Worm (Caenorhabditis elegans) whole organism, young adult: ENCODE measurements around the gene T12B5.14.
A peak's percentile ranks its signal among the peaks of the same experiment; 100 is the strongest.

ENCODE experiments used
- B0261.1 ChIP-seq: sonication (generic microtip); optimal IDR thresholded peaks from 2 replicates; lab custom pipeline; 2016; ENCODE audit warnings: mild to moderate bottlenecking, missing genetic modification characterization, moderate library complexity, missing compliant biosample characterization
- F37B4.10 ChIP-seq: fragments of 200-800 bp; sonication (Bioruptor generic); IDR thresholded peaks from 2 replicates; pipeline ENCODE4 v1.3.6; 2022; ENCODE audit warnings: missing genetic modification characterization, missing compliant biosample characterization
- F39B2.1 ChIP-seq: fragments of 200-800 bp; sonication (Bioruptor generic); IDR thresholded peaks from 2 replicates; pipeline ENCODE4 v1.3.6; 2022; ENCODE audit warnings: missing genetic modification reagents, missing genetic modification characterization, missing compliant biosample characterization
- F57C9.4 ChIP-seq: sonication (generic microtip); optimal IDR thresholded peaks from 2 replicates; lab custom pipeline; 2017; ENCODE audit warnings: mild to moderate bottlenecking, missing genetic modification characterization, missing compliant biosample characterization
- K11D2.4 ChIP-seq: fragments of 200-800 bp; sonication (Bioruptor generic); IDR thresholded peaks from 2 replicates; pipeline ENCODE4 v1.3.6; 2022; ENCODE audit warnings: missing genetic modification reagents, missing genetic modification characterization, missing compliant biosample characterization
- T07F8.4 ChIP-seq: sonication (generic microtip); optimal IDR thresholded peaks from 2 replicates; lab custom pipeline; 2016; ENCODE audit warnings: mild to moderate bottlenecking, missing genetic modification characterization, moderate library complexity, missing compliant biosample characterization
- Y67H2A.10 ChIP-seq: fragments of 200-800 bp; sonication (Bioruptor generic); conservative IDR thresholded peaks from 2 replicates; pipeline ENCODE4 v1.3.6; 2022; ENCODE audit warnings: missing genetic modification reagents, missing genetic modification characterization, missing compliant biosample characterization
- Y95B8A.8 ChIP-seq: fragments of 200-800 bp; sonication (Bioruptor generic); IDR thresholded peaks from 2 replicates; pipeline ENCODE4 v1.3.6; 2022; ENCODE audit warnings: missing genetic modification reagents, missing genetic modification characterization, missing compliant biosample characterization
- ama-1 ChIP-seq, 3 experiments: fragments of 150-350 bp in 1 of 3; sonication (generic microtip) in 2 of 3; optimal IDR thresholded peaks; 2 replicates each; lab custom pipeline; 2014 to 2018; ENCODE audit warnings: missing biosample characterization in 2 of 3, missing genetic modification characterization in 2 of 3, missing genetic modification reagents in 2 of 3
- atf-7 ChIP-seq: sonication (generic microtip); optimal IDR thresholded peaks from 2 replicates; lab custom pipeline; 2017; ENCODE audit warnings: mild to moderate bottlenecking, missing genetic modification characterization, missing compliant biosample characterization
- athp-1 ChIP-seq: sonication (generic microtip); optimal IDR thresholded peaks from 2 replicates; lab custom pipeline; 2017; ENCODE audit warnings: mild to moderate bottlenecking, missing genetic modification characterization, missing compliant biosample characterization
- attf-5 ChIP-seq: fragments of 200-800 bp; sonication (Bioruptor generic); optimal IDR thresholded peaks from 2 replicates; lab custom pipeline; 2018; ENCODE audit warnings: mild to moderate bottlenecking, missing genetic modification characterization, missing compliant biosample characterization
- attf-6 ChIP-seq: fragments of 200-800 bp; sonication (Bioruptor generic); IDR thresholded peaks from 2 replicates; pipeline ENCODE4 v1.3.6; 2022; ENCODE audit warnings: missing genetic modification reagents, missing genetic modification characterization, missing compliant biosample characterization
- cebp-1 ChIP-seq, 2 experiments: fragments of 200-800 bp in 1 of 2; sonication (Bioruptor generic) in 1 of 2; sonication (generic microtip) in 1 of 2; IDR thresholded peaks in 1 of 2; optimal IDR thresholded peaks in 1 of 2; 2 replicates each; pipeline versions ENCODE4 v1.3.6 to Lab custom; 2017 to 2022; ENCODE audit warnings: missing compliant biosample characterization in 2 of 2, missing genetic modification characterization in 2 of 2, mild to moderate bottlenecking in 1 of 2, missing genetic modification reagents in 1 of 2, moderate library complexity in 1 of 2
- ceh-100 ChIP-seq: fragments of 200-800 bp; sonication (Bioruptor generic); IDR thresholded peaks from 2 replicates; pipeline ENCODE4 v1.3.6; 2022; ENCODE audit warnings: missing genetic modification reagents, missing genetic modification characterization, missing compliant biosample characterization
- ceh-27 ChIP-seq: fragments of 200-800 bp; sonication (Bioruptor generic); optimal IDR thresholded peaks from 2 replicates; lab custom pipeline; 2018; ENCODE audit warnings: mild to moderate bottlenecking, missing genetic modification characterization, moderate library complexity, missing compliant biosample characterization
- ceh-79 ChIP-seq: sonication (generic microtip); optimal IDR thresholded peaks from 2 replicates; lab custom pipeline; 2017; ENCODE audit warnings: mild to moderate bottlenecking, missing genetic modification characterization, missing compliant biosample characterization
- dox-1 ChIP-seq: fragments of 200-800 bp; sonication (Bioruptor generic); IDR thresholded peaks from 2 replicates; pipeline ENCODE4 v1.3.6; 2022; ENCODE audit warnings: missing genetic modification reagents, missing genetic modification characterization, missing compliant biosample characterization
- egl-18 ChIP-seq: fragments of 200-800 bp; sonication (Bioruptor generic); IDR thresholded peaks from 2 replicates; pipeline ENCODE4 v1.3.6; 2022; ENCODE audit warnings: missing genetic modification reagents, missing genetic modification characterization, missing compliant biosample characterization
- fkh-3 ChIP-seq: sonication (generic microtip); optimal IDR thresholded peaks from 2 replicates; lab custom pipeline; 2016; ENCODE audit warnings: mild to moderate bottlenecking, missing genetic modification characterization, missing compliant biosample characterization
- him-1 ChIP-seq: sonication (generic microtip); optimal IDR thresholded peaks from 2 replicates; lab custom pipeline; 2016; ENCODE audit warnings: missing genotype, missing genetic modification reagents, missing genetic modification characterization, missing compliant biosample characterization
- let-607 ChIP-seq, 2 experiments: fragments of 200-800 bp in 1 of 2; sonication (Bioruptor generic) in 1 of 2; sonication (generic microtip) in 1 of 2; optimal IDR thresholded peaks; 2 replicates each; lab custom pipeline; 2016 to 2018; ENCODE audit warnings: mild to moderate bottlenecking in 2 of 2, missing compliant biosample characterization in 2 of 2, missing genetic modification characterization in 2 of 2, moderate library complexity in 2 of 2, missing genotype in 1 of 2
- lin-26 ChIP-seq: fragments of 200-800 bp; sonication (Bioruptor generic); IDR thresholded peaks from 2 replicates; pipeline ENCODE4 v1.3.6; 2022; ENCODE audit warnings: missing genetic modification reagents, missing genetic modification characterization, missing compliant biosample characterization
- lin-35 ChIP-seq, 3 experiments: fragments of 150-350 bp in 2 of 3; sonication (generic microtip) in 1 of 3; optimal IDR thresholded peaks; 2 replicates each; lab custom pipeline; 2014 to 2018; ENCODE audit warnings: missing biosample characterization in 3 of 3, missing genetic modification characterization in 3 of 3, missing genetic modification reagents in 3 of 3
- lin-54 ChIP-seq: fragments of 200-800 bp; sonication (Bioruptor generic); optimal IDR thresholded peaks from 2 replicates; lab custom pipeline; 2018; ENCODE audit warnings: mild to moderate bottlenecking, missing genetic modification characterization, missing compliant biosample characterization
- lir-1 ChIP-seq: fragments of 200-800 bp; sonication (Bioruptor generic); conservative IDR thresholded peaks from 2 replicates; pipeline ENCODE4 v1.3.6; 2022; ENCODE audit warnings: missing genetic modification reagents, missing genetic modification characterization, missing compliant biosample characterization
- lsl-1 ChIP-seq: fragments of 200-800 bp; sonication (Bioruptor generic); optimal IDR thresholded peaks from 2 replicates; lab custom pipeline; 2018; ENCODE audit warnings: mild to moderate bottlenecking, missing genetic modification characterization, moderate library complexity, missing compliant biosample characterization
- lsy-27 ChIP-seq: sonication (generic microtip); optimal IDR thresholded peaks from 2 replicates; lab custom pipeline; 2017; ENCODE audit warnings: missing genetic modification characterization, mild to moderate bottlenecking, missing compliant biosample characterization, antibody characterized with exemption, missing genotype, borderline replicate concordance; ENCODE audit not compliant: insufficient read depth
- madf-10 ChIP-seq: sonication (generic microtip); optimal IDR thresholded peaks from 2 replicates; lab custom pipeline; 2016; ENCODE audit warnings: mild to moderate bottlenecking, missing genetic modification characterization, missing compliant biosample characterization
- madf-8 ChIP-seq: fragments of 200-800 bp; sonication (Bioruptor generic); conservative IDR thresholded peaks from 2 replicates; pipeline ENCODE4 v1.3.6; 2022; ENCODE audit warnings: missing genetic modification reagents, missing genetic modification characterization, missing compliant biosample characterization
- mel-28 ChIP-seq: sonication (generic microtip); optimal IDR thresholded peaks from 2 replicates; lab custom pipeline; 2016; ENCODE audit warnings: borderline replicate concordance, mild to moderate bottlenecking, missing genetic modification characterization, missing compliant biosample characterization
- nfya-1 ChIP-seq: sonication (generic microtip); optimal IDR thresholded peaks from 2 replicates; lab custom pipeline; 2017; ENCODE audit warnings: antibody characterized with exemption, missing compliant biosample characterization, missing genetic modification characterization, borderline replicate concordance; ENCODE audit not compliant: insufficient read depth
- nhr-27 ChIP-seq: fragments of 200-800 bp; sonication (Bioruptor generic); optimal IDR thresholded peaks from 2 replicates; lab custom pipeline; 2018; ENCODE audit warnings: mild to moderate bottlenecking, missing genetic modification characterization, moderate library complexity, missing compliant biosample characterization
- nhr-80 ChIP-seq: sonication (generic microtip); optimal IDR thresholded peaks from 2 replicates; lab custom pipeline; 2016; ENCODE audit warnings: missing genetic modification characterization, missing compliant biosample characterization
- rcor-1 ChIP-seq: fragments of 200-800 bp; sonication (Bioruptor generic); IDR thresholded peaks from 2 replicates; pipeline ENCODE4 v1.3.6; 2022; ENCODE audit warnings: missing genetic modification reagents, missing genetic modification characterization, missing compliant biosample characterization
- repo-1 ChIP-seq: sonication (generic microtip); optimal IDR thresholded peaks from 2 replicates; lab custom pipeline; 2017; ENCODE audit warnings: mild to moderate bottlenecking, missing genetic modification characterization, missing compliant biosample characterization
- sea-2 ChIP-seq: fragments of 200-800 bp; sonication (Bioruptor generic); IDR thresholded peaks from 2 replicates; pipeline ENCODE4 v1.3.6; 2022; ENCODE audit warnings: missing genetic modification characterization, missing compliant biosample characterization
- snpc-3.4 ChIP-seq: sonication (generic microtip); optimal IDR thresholded peaks from 2 replicates; lab custom pipeline; 2017; ENCODE audit warnings: missing genetic modification characterization, mild to moderate bottlenecking, missing compliant biosample characterization, antibody characterized with exemption, moderate library complexity, missing genotype, missing genetic modification reagents
- snpc-4 ChIP-seq, 5 experiments: fragments of 150-350 bp in 1 of 5; sonication (generic microtip) in 4 of 5; optimal IDR thresholded peaks; 2 replicates each; lab custom pipeline; 2014 to 2018; ENCODE audit warnings: missing genetic modification characterization in 5 of 5, missing biosample characterization in 3 of 5, antibody characterized with exemption in 2 of 5, mild to moderate bottlenecking in 2 of 5, missing compliant biosample characterization in 2 of 5, missing genotype in 2 of 5, moderate library complexity in 2 of 5, missing genetic modification reagents in 1 of 5
- tbp1 ChIP-seq: fragments of 200-800 bp; sonication (Bioruptor generic); optimal IDR thresholded peaks from 2 replicates; lab custom pipeline; 2018; ENCODE audit warnings: mild to moderate bottlenecking, missing genetic modification characterization, missing compliant biosample characterization
- tlf-1 ChIP-seq: fragments of 200-800 bp; sonication (Bioruptor generic); optimal IDR thresholded peaks from 2 replicates; lab custom pipeline; 2018; ENCODE audit warnings: mild to moderate bottlenecking, missing genetic modification characterization, missing compliant biosample characterization
- unc-62 ChIP-seq: fragments of 150-350 bp; optimal IDR thresholded peaks from 2 replicates; lab custom pipeline; 2014; ENCODE audit warnings: missing biosample characterization, missing genetic modification reagents, missing genetic modification characterization
- ztf-22 ChIP-seq: fragments of 200-800 bp; sonication (Bioruptor generic); optimal IDR thresholded peaks from 2 replicates; lab custom pipeline; 2018; ENCODE audit warnings: mild to moderate bottlenecking, missing genetic modification characterization, moderate library complexity, missing compliant biosample characterization

Gene T12B5.14

ce11 chrIII:998855-999254 lies 44.2 kb downstream of the T12B5.14 start:
- no peak for TF ChIP-seq madf-10 (tag; lab: Kevin White, UChicago)
- TF ChIP-seq dox-1 (GFP tag; lab: Robert Waterston, UW): no peak
- TF ChIP-seq lir-1 (GFP tag; lab: Robert Waterston, UW): no peak
- no peak for TF ChIP-seq lsy-27 (tag; lab: Kevin White, UChicago)
- no peak for TF ChIP-seq repo-1 (tag; lab: Kevin White, UChicago)
- no peak for TF ChIP-seq Y95B8A.8 (GFP tag; lab: Robert Waterston, UW)
- TF ChIP-seq lsl-1 (GFP tag; lab: Kevin White, UChicago): no peak
- TF ChIP-seq ceh-79 (tag; lab: Kevin White, UChicago): no peak
- TF ChIP-seq tbp1: no peak
- TF ChIP-seq snpc-4 (GFP tag; optimal IDR thresholded peaks at IDR 0.05; lab: Kevin White, UChicago): no peak
- TF ChIP-seq snpc-4 (tag; optimal IDR thresholded peaks at IDR 0.05; lab: Kevin White, UChicago): no peak
- no peak for TF ChIP-seq nhr-27 (tag; lab: Kevin White, UChicago)

DNA sequence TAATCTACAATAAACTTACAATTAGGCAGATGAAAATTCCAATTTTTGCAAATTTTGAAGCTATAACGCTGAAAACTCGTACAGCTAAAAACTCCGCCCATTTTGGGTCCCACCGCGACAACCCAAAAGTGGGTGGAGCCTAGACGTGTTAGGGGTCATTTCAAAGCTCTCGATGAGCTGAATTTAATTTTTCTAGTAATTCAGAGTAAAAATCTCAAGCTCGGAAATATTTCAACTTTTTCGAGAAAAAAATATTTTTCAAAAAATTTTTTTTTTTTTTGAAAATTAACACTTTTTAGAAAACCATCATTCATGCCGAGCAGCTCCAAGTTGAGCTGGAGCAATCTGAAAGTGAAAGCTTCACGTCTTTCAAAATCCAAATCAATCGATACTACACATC lies 46.6 kb downstream of the T12B5.14 start, which contains the start of gene R06B10.7:
Gene R06B10.7 (minus strand): TSS at position 101 of the 400 bp plus-strand sequence.
- TF ChIP-seq T07F8.4 (no peak), nhr-27 (tag; lab: Kevin White, UChicago) (no peak), him-1 (tag; lab: Kevin White, UChicago) (no peak), K11D2.4 (GFP tag; lab: Robert Waterston, UW) (no peak), attf-5 (no peak), cebp-1 (GFP tag; IDR thresholded peaks at IDR 0.05; lab: Robert Waterston, UW) (no peak), cebp-1 (tag; optimal IDR thresholded peaks at IDR 0.05; lab: Kevin White, UChicago) (no peak), F39B2.1 (no peak), lin-26 (GFP tag; lab: Robert Waterston, UW) (no peak), rcor-1 (GFP tag; lab: Robert Waterston, UW) (no peak), mel-28 (no peak), fkh-3 (tag; lab: Kevin White, UChicago) (no peak), nfya-1 (tag; lab: Kevin White, UChicago) (no peak), lin-54 (GFP tag; lab: Kevin White, UChicago) (no peak), repo-1 (tag; lab: Kevin White, UChicago) (no peak), ama-1 (optimal IDR thresholded peaks at IDR 0.05; lab: Kevin White, UChicago) (no peak), ama-1 (GFP tag; optimal IDR thresholded peaks at IDR 0.05; lab: Kevin White, UChicago) (no peak), attf-6 (no peak)
- TF ChIP-seq, all 124 proteins: peak for 0

DNA sequence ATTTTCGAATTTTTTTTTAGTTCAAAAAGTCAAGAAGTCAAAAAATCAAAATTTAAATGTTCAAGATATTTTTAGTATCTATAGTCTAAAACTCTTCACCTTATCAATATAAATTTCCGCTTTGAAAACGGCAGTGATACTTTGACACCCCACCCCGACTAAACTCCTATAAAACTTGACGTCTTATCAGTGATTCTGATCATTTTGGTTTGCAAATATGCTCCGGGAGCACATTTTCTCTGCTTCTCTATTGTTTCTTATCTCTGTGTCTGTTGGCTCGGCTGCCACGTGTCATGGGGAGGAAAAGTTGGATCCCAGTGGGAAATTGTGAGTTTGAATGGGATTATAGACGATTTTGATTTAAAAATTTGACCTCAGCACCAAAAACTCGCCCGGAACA lies 47.8 kb downstream of the T12B5.14 start, which contains the start of gene clec-150:
Gene clec-150 (plus strand): TSS at position 198 of the 400 bp plus-strand sequence.
- TF ChIP-seq athp-1 (no peak), ceh-100 (GFP tag; lab: Robert Waterston, UW) (no peak), unc-62 (GFP tag; lab: Kevin White, UChicago) (peak; percentile 18), mel-28 (no peak), F57C9.4 (tag; lab: Kevin White, UChicago) (no peak), madf-10 (tag; lab: Kevin White, UChicago) (peak; percentile 1), nhr-80 (peak; percentile 93), Y67H2A.10 (GFP tag; lab: Robert Waterston, UW) (no peak), snpc-4 (GFP tag; optimal IDR thresholded peaks at IDR 0.05; lab: Kevin White, UChicago) (no peak), snpc-4 (tag; optimal IDR thresholded peaks at IDR 0.05; lab: Kevin White, UChicago) (no peak), atf-7 (tag; lab: Kevin White, UChicago) (no peak), attf-5 (no peak), sea-2 (GFP tag; lab: Robert Waterston, UW) (no peak), lin-35 (GFP tag; optimal IDR thresholded peaks at IDR 0.05; lab: Kevin White, UChicago) (no peak), snpc-3.4 (tag; lab: Kevin White, UChicago) (no peak), ztf-22 (GFP tag; lab: Kevin White, UChicago) (no peak), F37B4.10 (no peak), let-607 (tag; optimal IDR thresholded peaks at IDR 0.05; lab: Kevin White, UChicago) (peak; percentile 15 to 85), B0261.1 (no peak), tlf-1 (GFP tag; lab: Kevin White, UChicago) (no peak), madf-8 (GFP tag; lab: Robert Waterston, UW) (no peak), ceh-27 (GFP tag; lab: Kevin White, UChicago) (no peak), lsl-1 (GFP tag; lab: Kevin White, UChicago) (no peak), egl-18 (GFP tag; lab: Robert Waterston, UW) (no peak)
